Worm (Caenorhabditis elegans): ENCODE data around the gene hsp-60.
A peak's percentile ranks its signal among the peaks of the same experiment; 100 is the strongest.

Gene hsp-60

DNA sequence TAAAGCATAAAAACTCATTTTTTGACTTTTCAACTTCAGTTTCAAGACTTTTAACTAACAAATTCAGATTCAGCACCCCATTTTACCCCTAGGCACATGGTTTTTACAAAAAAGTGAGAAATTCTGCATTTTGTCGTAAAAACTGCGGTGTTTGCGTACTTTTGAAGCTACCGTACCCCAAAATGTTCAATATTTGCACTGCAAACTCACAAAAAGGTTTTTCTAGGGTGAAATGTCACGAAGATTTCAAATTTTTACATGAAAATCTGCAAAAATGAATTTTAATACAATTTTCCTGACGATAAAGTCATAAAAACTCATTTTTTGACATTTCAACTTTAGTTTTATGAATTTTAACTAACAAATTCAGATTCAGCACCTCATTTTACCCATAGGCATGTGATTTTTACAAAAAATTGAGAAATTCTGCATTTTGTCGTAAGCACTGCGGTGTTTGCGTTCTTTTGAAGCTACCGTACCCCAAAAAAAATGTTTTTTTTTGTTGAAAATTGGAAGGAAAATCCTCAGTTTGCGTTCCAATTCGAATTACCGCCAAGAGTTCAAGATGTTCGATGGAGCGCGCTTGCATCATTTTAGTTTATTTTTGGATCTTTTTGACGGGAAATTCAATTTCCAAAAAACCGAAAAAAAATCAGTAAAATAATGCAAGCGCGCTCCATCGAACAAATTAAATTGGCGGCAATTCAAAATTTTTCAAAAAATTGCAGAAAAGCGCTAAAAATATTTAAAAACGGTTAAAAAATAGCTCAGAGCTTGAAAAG, 3.1 kb upstream of the hsp-60 start (continued):
- TF ChIP-seq hlh-26 (GFP tag; conservative IDR thresholded peaks at IDR 0.05) = no peak
- peak; percentile 55 for TF ChIP-seq lsl-1 (GFP tag; optimal IDR thresholded peaks at IDR 0.05)
- TF ChIP-seq F23B12.7 (tag; optimal IDR thresholded peaks at IDR 0.05; ENCODE audit: insufficient read depth) = no peak
- peak; percentile 96 for TF ChIP-seq nfyb-1 (GFP tag; IDR thresholded peaks at IDR 0.05)
- no peak for TF ChIP-seq ztf-28 (GFP tag; IDR thresholded peaks at IDR 0.05)
- no peak for TF ChIP-seq lin-35 (GFP tag; optimal IDR thresholded peaks at IDR 0.05)
- no peak for TF ChIP-seq K11D2.4 (GFP tag; IDR thresholded peaks at IDR 0.05)
- TF ChIP-seq attf-3 (GFP tag; conservative IDR thresholded peaks at IDR 0.05) = no peak
- TF ChIP-seq dox-1 (GFP tag; IDR thresholded peaks at IDR 0.05) = peak; percentile 48
- peak; percentile 79 for TF ChIP-seq atf-7 (tag; optimal IDR thresholded peaks at IDR 0.05)
- TF ChIP-seq let-526 (GFP tag; IDR thresholded peaks at IDR 0.05) = 0 out of 2 replicates have a peak, but pooled peaks have one; percentile 13
- no peak for TF ChIP-seq sea-2 (GFP tag; IDR thresholded peaks at IDR 0.05)
- no peak for TF ChIP-seq nhr-179 (tag; optimal IDR thresholded peaks at IDR 0.05)
- no peak for TF ChIP-seq F33H1.4 (GFP tag; IDR thresholded peaks at IDR 0.05)
- TF ChIP-seq chd-7 (tag; optimal IDR thresholded peaks at IDR 0.05) = peak; percentile 89
- peak; percentile 45 for TF ChIP-seq efl-1 (GFP tag; optimal IDR thresholded peaks at IDR 0.05)
- 0 out of 2 replicates have a peak, but pooled peaks have one; percentile 17 for TF ChIP-seq C17E4.6 (GFP tag; IDR thresholded peaks at IDR 0.05)
- peak; percentile 94 for TF ChIP-seq ama-1 (optimal IDR thresholded peaks at IDR 0.05)
- no peak for TF ChIP-seq ama-1 (GFP tag; optimal IDR thresholded peaks at IDR 0.05)
- no peak for TF ChIP-seq F22D6.2 (tag; optimal IDR thresholded peaks at IDR 0.05)
- TF ChIP-seq ceh-100 (GFP tag; IDR thresholded peaks at IDR 0.05) = peak; percentile 50; the same call in 1 of the 2 replicates
- no peak for TF ChIP-seq ceh-58 (GFP tag; IDR thresholded peaks at IDR 0.05)
- peak; percentile 93 for TF ChIP-seq F10E7.11 (tag; optimal IDR thresholded peaks at IDR 0.05)
- peak; percentile 32 for TF ChIP-seq gei-17 (GFP tag; optimal IDR thresholded peaks at IDR 0.05)
- TF ChIP-seq sdz-38 (tag; optimal IDR thresholded peaks at IDR 0.05) = no peak
- TF ChIP-seq ekl-4 (GFP tag; IDR thresholded peaks at IDR 0.05) = peak; percentile 80
- TF ChIP-seq Y53G8AR.9 (GFP tag; conservative IDR thresholded peaks at IDR 0.05) = peak; percentile 69
- TF ChIP-seq B0035.1 (tag; optimal IDR thresholded peaks at IDR 0.05) = peak; percentile 44
- peak; percentile 83 for TF ChIP-seq F49E8.2 (tag; optimal IDR thresholded peaks at IDR 0.05; ENCODE audit: insufficient read depth)
- peak; percentile 47 for TF ChIP-seq unc-130 (GFP tag; optimal IDR thresholded peaks at IDR 0.05)
- TF ChIP-seq ztf-3 (GFP tag; optimal IDR thresholded peaks at IDR 0.05) = peak; percentile 29
- no peak for TF ChIP-seq C06A6.2 (GFP tag; conservative IDR thresholded peaks at IDR 0.05)
- TF ChIP-seq hrde-1 (tag; optimal IDR thresholded peaks at IDR 0.05; ENCODE audit: borderline replicate concordance) = peak; percentile 85
- no peak for TF ChIP-seq pha-4 (tag; optimal IDR thresholded peaks at IDR 0.05)
- no peak for TF ChIP-seq snpc-1.1 (tag; optimal IDR thresholded peaks at IDR 0.05; ENCODE audit: insufficient read depth)
- TF ChIP-seq aptf-3 (GFP tag; IDR thresholded peaks at IDR 0.05) = 0 out of 2 replicates have a peak, but pooled peaks have one; percentile 41
- TF ChIP-seq Y67H2A.10 (GFP tag; conservative IDR thresholded peaks at IDR 0.05) = no peak
- peak; percentile 90 for TF ChIP-seq F57C9.4 (tag; optimal IDR thresholded peaks at IDR 0.05)
- TF ChIP-seq nhr-120 (GFP tag; IDR thresholded peaks at IDR 0.05) = no peak
- TF ChIP-seq F57A8.1 (GFP tag; optimal IDR thresholded peaks at IDR 0.05) = no peak

Measured in whole organism, young adult.